Worm (Caenorhabditis elegans): ENCODE data around the gene T12A2.21.

ce11 chrIII:6264447-6264846, 27.9 kb upstream of the T12A2.21 start, which contains the start of gene srg-5:
- TF ChIP-seq nfya-1 (tag; optimal IDR thresholded peaks at IDR 0.05; ENCODE audit: insufficient read depth) (no peak), snpc-4 (tag; optimal IDR thresholded peaks at IDR 0.05) (no peak), fos-1 (tag; optimal IDR thresholded peaks at IDR 0.05) (no peak), unc-62 (GFP tag; optimal IDR thresholded peaks at IDR 0.05) (no peak), fkh-10 (GFP tag; optimal IDR thresholded peaks at IDR 0.05) (no peak), nhr-12 (tag; optimal IDR thresholded peaks at IDR 0.05) (no peak)
